Worm (Caenorhabditis elegans): ENCODE results near the gene far-3.

far-3 gene

ce11 chrV:13000068-13000467 lies 2.7 kb upstream of the far-3 start:
- no peak for TF ChIP-seq hif-1 (tag; optimal IDR thresholded peaks at IDR 0.05)
- TF ChIP-seq mxl-3 (GFP tag; optimal IDR thresholded peaks at IDR 0.05): no peak
- TF ChIP-seq madf-9 (GFP tag; conservative IDR thresholded peaks at IDR 0.05): no peak
- no peak for TF ChIP-seq arid-1 (GFP tag; conservative IDR thresholded peaks at IDR 0.05)
- no peak for TF ChIP-seq zfp-2 (tag; optimal IDR thresholded peaks at IDR 0.05)
- peak; percentile 70 for TF ChIP-seq Y48G9A.11 (GFP tag; IDR thresholded peaks at IDR 0.05)
- TF ChIP-seq unc-130 (GFP tag; optimal IDR thresholded peaks at IDR 0.05): peak; percentile 73
- no peak for TF ChIP-seq Y75B8A.6 (GFP tag; IDR thresholded peaks at IDR 0.05)
- no peak for TF ChIP-seq F37D6.2 (tag; optimal IDR thresholded peaks at IDR 0.05)
- TF ChIP-seq F10B5.3 (tag; optimal IDR thresholded peaks at IDR 0.05): no peak
- peak; percentile 38 for TF ChIP-seq F49E8.2 (tag; optimal IDR thresholded peaks at IDR 0.05; ENCODE audit: borderline replicate concordance)

- TF ChIP-seq sdz-12 (GFP tag; optimal IDR thresholded peaks at IDR 0.05) (no peak), set-16 (GFP tag; IDR thresholded peaks at IDR 0.05) (no peak), F37D6.2 (tag; optimal IDR thresholded peaks at IDR 0.05) (no peak), skn-1 (tag; optimal IDR thresholded peaks at IDR 0.05) (no peak), fos-1 (tag; optimal IDR thresholded peaks at IDR 0.05) (no peak), zfp-2 (tag; optimal IDR thresholded peaks at IDR 0.05) (no peak), aha-1 (tag) (no peak), daf-16 (GFP tag; optimal IDR thresholded peaks at IDR 0.05) (no peak), daf-16 (tag; optimal IDR thresholded peaks at IDR 0.05) (no peak), tag-97 (GFP tag; IDR thresholded peaks at IDR 0.05) (no peak), ceh-62 (tag; optimal IDR thresholded peaks at IDR 0.05) (no peak), hmg-1.1 (GFP tag; IDR thresholded peaks at IDR 0.05) (no peak)
Observed at ce11 chrV:12999559-12999958, 2.2 kb upstream of the far-3 start, which contains the start of gene far-4. Gene far-4 (minus strand): TSS chrV:12999659.

- TF ChIP-seq nhr-28 (tag; optimal IDR thresholded peaks at IDR 0.05) (peak; percentile 3), aha-1 (tag) (peak; percentile 48), jun-1 (tag; optimal IDR thresholded peaks at IDR 0.05) (no peak)
Observed at ce11 chrV:12995269-12995668, 2.1 kb downstream of the far-3 start, which contains the start of gene far-5. Gene far-5 (plus strand): TSS chrV:12995569.

- TF ChIP-seq sdz-12 (GFP tag; optimal IDR thresholded peaks at IDR 0.05) (no peak), Y48G9A.11 (GFP tag; IDR thresholded peaks at IDR 0.05) (no peak), aly-2 (tag; optimal IDR thresholded peaks at IDR 0.05) (no peak), ZK337.2 (GFP tag; IDR thresholded peaks at IDR 0.05) (no peak), ceh-44 (GFP tag; IDR thresholded peaks at IDR 0.05) (no peak), nhr-11 (tag; optimal IDR thresholded peaks at IDR 0.05) (no peak), mdt-29 (GFP tag; IDR thresholded peaks at IDR 0.05) (no peak), F44E2.7 (GFP tag; IDR thresholded peaks at IDR 0.05) (no peak)
Observed at ce11 chrV:12992891-12993290, 4.4 kb downstream of the far-3 start, which contains the start of the genes F15B9.11 and dsl-7. Gene F15B9.11 (minus strand): TSS chrV:12992895. Gene dsl-7 (plus strand): TSS chrV:12993150.

- TF ChIP-seq rbr-2 (tag; optimal IDR thresholded peaks at IDR 0.05) (no peak), ZK337.2 (GFP tag; IDR thresholded peaks at IDR 0.05) (no peak), lin-29 (GFP tag; IDR thresholded peaks at IDR 0.05) (no peak), T20F7.1 (GFP tag; optimal IDR thresholded peaks at IDR 0.05) (no peak), nhr-6 (tag; optimal IDR thresholded peaks at IDR 0.05) (no peak), cey-2 (tag; optimal IDR thresholded peaks at IDR 0.05; ENCODE audit: borderline replicate concordance, insufficient read depth) (no peak), Y5F2A.4 (GFP tag; optimal IDR thresholded peaks at IDR 0.05) (no peak), ctbp-1 (GFP tag; IDR thresholded peaks at IDR 0.05) (no peak), pqm-1 (tag; optimal IDR thresholded peaks at IDR 0.05) (no peak), tra-1 (GFP tag; IDR thresholded peaks at IDR 0.05) (no peak)
Observed at ce11 chrV:12988256-12988655, 9.1 kb downstream of the far-3 start, which contains the start of gene F15B9.8. Gene F15B9.8 (plus strand): TSS chrV:12988556.
